Worm (Caenorhabditis elegans) whole organism, L4 larva: ENCODE measurements around the gene F40F8.5.
A peak's percentile ranks its signal among the peaks of the same experiment; 100 is the strongest.

Experiments
- F37D6.2 ChIP-seq: sonication (generic microtip); optimal IDR thresholded peaks from 2 replicates; lab custom pipeline; 2016; ENCODE audit warnings: mild to moderate bottlenecking, missing genetic modification characterization, missing compliant biosample characterization
- F49E8.2 ChIP-seq: sonication (generic microtip); optimal IDR thresholded peaks from 2 replicates; lab custom pipeline; 2016; ENCODE audit warnings: missing compliant biosample characterization, mild to moderate bottlenecking, missing genetic modification characterization, borderline replicate concordance
- R02D3.7 ChIP-seq: fragments of 150-350 bp; sonication (generic microtip); optimal IDR thresholded peaks from 3 replicates; lab custom pipeline; 2014; ENCODE audit warnings: missing biosample characterization, missing genetic modification characterization
- T26A8.4 ChIP-seq: fragments of 200-800 bp; sonication (Bioruptor generic); IDR thresholded peaks from 2 replicates; pipeline ENCODE4 v1.3.6; 2022; ENCODE audit warnings: missing genetic modification characterization, missing compliant biosample characterization
- aha-1 ChIP-seq: fragments of 150-350 bp; peaks from one replicate; lab custom pipeline; 2014; ENCODE audit warnings: missing biosample characterization, missing genetic modification characterization
- ceh-28 ChIP-seq: fragments of 150-350 bp; optimal IDR thresholded peaks from 2 replicates; lab custom pipeline; 2014; ENCODE audit warnings: missing biosample characterization, missing genetic modification reagents, missing genetic modification characterization
- ceh-62 ChIP-seq: sonication (generic microtip); optimal IDR thresholded peaks from 2 replicates; lab custom pipeline; 2017; ENCODE audit warnings: missing biosample characterization, missing genetic modification characterization
- ces-1 ChIP-seq: fragments of 150-350 bp; sonication (generic microtip); optimal IDR thresholded peaks from 4 replicates; lab custom pipeline; 2014; ENCODE audit warnings: missing biosample characterization, missing genetic modification reagents, missing genetic modification characterization
- ctbp-1 ChIP-seq: fragments of 200-800 bp; sonication (Bioruptor generic); IDR thresholded peaks from 2 replicates; pipeline ENCODE4 v1.3.6; 2022; ENCODE audit warnings: missing genetic modification reagents, missing genetic modification characterization, missing compliant biosample characterization
- daf-12 ChIP-seq: fragments of 150-350 bp; optimal IDR thresholded peaks from 2 replicates; lab custom pipeline; 2014; ENCODE audit warnings: missing biosample characterization, missing genetic modification reagents, missing genetic modification characterization
- daf-16 ChIP-seq, 3 experiments: sonication (generic microtip); optimal IDR thresholded peaks; 2 replicates each; lab custom pipeline; 2016 to 2017; ENCODE audit warnings: missing genetic modification characterization in 3 of 3, missing genetic modification reagents in 3 of 3, mild to moderate bottlenecking in 2 of 3, missing compliant biosample characterization in 2 of 3, missing biosample characterization in 1 of 3, moderate library complexity in 1 of 3
- daf-19 ChIP-seq: fragments of 200-800 bp; sonication (Bioruptor generic); conservative IDR thresholded peaks from 2 replicates; pipeline ENCODE4 v1.3.6; 2022; ENCODE audit warnings: missing genetic modification characterization, missing compliant biosample characterization
- daf-8 ChIP-seq: fragments of 200-800 bp; sonication (Bioruptor generic); IDR thresholded peaks from 2 replicates; pipeline ENCODE4 v1.3.6; 2022; ENCODE audit warnings: missing genetic modification characterization, missing compliant biosample characterization
- dmd-6 ChIP-seq: fragments of 200-800 bp; sonication (Bioruptor generic); IDR thresholded peaks from 2 replicates; pipeline ENCODE4 v1.3.6; 2022; ENCODE audit warnings: missing genetic modification reagents, missing genetic modification characterization, missing compliant biosample characterization
- dve-1 ChIP-seq: sonication (generic microtip); optimal IDR thresholded peaks from 2 replicates; lab custom pipeline; 2017; ENCODE audit warnings: antibody characterized with exemption, mild to moderate bottlenecking, missing genetic modification characterization, missing compliant biosample characterization; ENCODE audit not compliant: insufficient read depth
- egl-27 ChIP-seq: sonication (generic microtip); optimal IDR thresholded peaks from 3 replicates; lab custom pipeline; 2017; ENCODE audit warnings: missing biosample characterization, missing genetic modification reagents, missing genetic modification characterization
- fkh-10 ChIP-seq: fragments of 150-350 bp; optimal IDR thresholded peaks from 2 replicates; lab custom pipeline; 2014; ENCODE audit warnings: missing biosample characterization, missing genetic modification reagents, missing genetic modification characterization
- gei-8 ChIP-seq: fragments of 200-800 bp; sonication (Bioruptor generic); optimal IDR thresholded peaks from 2 replicates; lab custom pipeline; 2018; ENCODE audit warnings: mild to moderate bottlenecking, missing genetic modification characterization, missing compliant biosample characterization
- hif-1 ChIP-seq, 2 experiments: sonication (generic microtip); optimal IDR thresholded peaks; 2 replicates each; lab custom pipeline; 2016 to 2017; ENCODE audit warnings: missing compliant biosample characterization in 2 of 2, missing genetic modification characterization in 2 of 2, missing genetic modification reagents in 2 of 2, missing genotype in 2 of 2, mild to moderate bottlenecking in 1 of 2
- hlh-30 ChIP-seq: sonication (generic microtip); optimal IDR thresholded peaks from 2 replicates; lab custom pipeline; 2017; ENCODE audit warnings: antibody characterized with exemption, mild to moderate bottlenecking, missing genetic modification characterization, missing compliant biosample characterization; ENCODE audit not compliant: insufficient read depth
- hmg-1.1 ChIP-seq: fragments of 200-800 bp; sonication (Bioruptor generic); IDR thresholded peaks from 2 replicates; pipeline ENCODE4 v1.3.6; 2022; ENCODE audit warnings: missing genetic modification reagents, missing genetic modification characterization, missing compliant biosample characterization
- jun-1 ChIP-seq: fragments of 150-350 bp; optimal IDR thresholded peaks from 2 replicates; lab custom pipeline; 2014; ENCODE audit warnings: missing biosample characterization, missing genetic modification reagents, missing genetic modification characterization
- lin-1 ChIP-seq: fragments of 200-800 bp; sonication (Bioruptor generic); IDR thresholded peaks from 2 replicates; pipeline ENCODE4 v1.3.6; 2022; ENCODE audit warnings: missing genetic modification reagents, missing genetic modification characterization, missing compliant biosample characterization
- lin-13 ChIP-seq: fragments of 150-350 bp; optimal IDR thresholded peaks from 2 replicates; lab custom pipeline; 2014; ENCODE audit warnings: missing biosample characterization, missing genetic modification reagents, missing genetic modification characterization
- lin-38 ChIP-seq: fragments of 200-800 bp; sonication (Bioruptor generic); IDR thresholded peaks from 2 replicates; pipeline ENCODE4 v1.3.6; 2022; ENCODE audit warnings: missing genetic modification reagents, missing genetic modification characterization, missing compliant biosample characterization
- lir-3 ChIP-seq: sonication (generic microtip); optimal IDR thresholded peaks from 2 replicates; lab custom pipeline; 2016; ENCODE audit warnings: mild to moderate bottlenecking, missing genetic modification characterization, missing compliant biosample characterization
- lsy-2 ChIP-seq, 2 experiments: fragments of 150-350 bp in 1 of 2; sonication (generic microtip) in 1 of 2; optimal IDR thresholded peaks; 2 replicates each; lab custom pipeline; 2014 to 2017; ENCODE audit warnings: missing biosample characterization in 2 of 2, missing genetic modification characterization in 2 of 2
- madf-9 ChIP-seq: fragments of 200-800 bp; sonication (Bioruptor generic); conservative IDR thresholded peaks from 2 replicates; pipeline ENCODE4 v1.3.6; 2022; ENCODE audit warnings: missing genetic modification reagents, missing genetic modification characterization, missing compliant biosample characterization
- mdl-1 ChIP-seq, 2 experiments: fragments of 150-350 bp in 1 of 2; sonication (generic microtip) in 1 of 2; optimal IDR thresholded peaks; 2 replicates each; lab custom pipeline; 2014 to 2017; ENCODE audit warnings: missing biosample characterization in 2 of 2, missing genetic modification characterization in 2 of 2
- mes-2 ChIP-seq: sonication (generic microtip); optimal IDR thresholded peaks from 2 replicates; lab custom pipeline; 2016; ENCODE audit warnings: missing genotype, mild to moderate bottlenecking, missing genetic modification characterization, missing compliant biosample characterization; ENCODE audit not compliant: poor library complexity, severe bottlenecking
- mxl-3 ChIP-seq: fragments of 200-800 bp; sonication (Bioruptor generic); optimal IDR thresholded peaks from 2 replicates; lab custom pipeline; 2018; ENCODE audit warnings: mild to moderate bottlenecking, missing genetic modification characterization, missing compliant biosample characterization
- nhr-11 ChIP-seq: fragments of 150-350 bp; optimal IDR thresholded peaks from 2 replicates; lab custom pipeline; 2014; ENCODE audit warnings: missing biosample characterization, missing genetic modification characterization
- nhr-111 ChIP-seq: fragments of 200-800 bp; sonication (Bioruptor generic); optimal IDR thresholded peaks from 2 replicates; lab custom pipeline; 2018; ENCODE audit warnings: mild to moderate bottlenecking, missing genetic modification characterization, missing compliant biosample characterization
- nhr-25 ChIP-seq: sonication (generic microtip); optimal IDR thresholded peaks from 2 replicates; lab custom pipeline; 2017; ENCODE audit warnings: missing genetic modification characterization, mild to moderate bottlenecking, missing compliant biosample characterization, antibody characterized with exemption, moderate library complexity, borderline replicate concordance; ENCODE audit not compliant: insufficient read depth
- nhr-48 ChIP-seq: sonication (generic microtip); optimal IDR thresholded peaks from 2 replicates; lab custom pipeline; 2016; ENCODE audit warnings: mild to moderate bottlenecking, missing genetic modification characterization, missing compliant biosample characterization
- nhr-6 ChIP-seq: fragments of 150-350 bp; optimal IDR thresholded peaks from 2 replicates; lab custom pipeline; 2014; ENCODE audit warnings: missing biosample characterization, missing genetic modification characterization
- nhr-77 ChIP-seq: fragments of 150-350 bp; optimal IDR thresholded peaks from 2 replicates; lab custom pipeline; 2014; ENCODE audit warnings: missing biosample characterization, missing genetic modification characterization
- php-3 ChIP-seq: fragments of 200-800 bp; sonication (Bioruptor generic); IDR thresholded peaks from 2 replicates; pipeline ENCODE4 v1.3.6; 2022; ENCODE audit warnings: missing genetic modification reagents, missing genetic modification characterization, missing compliant biosample characterization
- pqm-1 ChIP-seq: sonication (generic microtip); optimal IDR thresholded peaks from 2 replicates; lab custom pipeline; 2017; ENCODE audit warnings: missing biosample characterization, missing genetic modification characterization
- rbr-2 ChIP-seq: sonication (generic microtip); optimal IDR thresholded peaks from 2 replicates; lab custom pipeline; 2016; ENCODE audit warnings: missing genotype, missing genetic modification characterization, missing compliant biosample characterization
- spr-1 ChIP-seq: sonication (generic microtip); optimal IDR thresholded peaks from 2 replicates; lab custom pipeline; 2016; ENCODE audit warnings: mild to moderate bottlenecking, missing genetic modification characterization, missing compliant biosample characterization
- spr-3 ChIP-seq: fragments of 200-800 bp; sonication (Bioruptor generic); optimal IDR thresholded peaks from 2 replicates; lab custom pipeline; 2018; ENCODE audit warnings: mild to moderate bottlenecking, missing genetic modification characterization, missing compliant biosample characterization
- tra-1 ChIP-seq: fragments of 200-800 bp; sonication (Bioruptor generic); IDR thresholded peaks from 2 replicates; pipeline ENCODE4 v1.3.6; 2022; ENCODE audit warnings: missing genetic modification reagents, missing genetic modification characterization, missing compliant biosample characterization
- unc-39 ChIP-seq: sonication (generic microtip); optimal IDR thresholded peaks from 2 replicates; lab custom pipeline; 2017; ENCODE audit warnings: missing biosample characterization, missing genetic modification characterization
- unc-62 ChIP-seq, 3 experiments: fragments of 150-350 bp in 1 of 3; sonication (generic microtip); optimal IDR thresholded peaks in 2 of 3; peaks in 1 of 3; 1 replicate in 1 of 3; 2 replicates in 2 of 3; lab custom pipeline; 2014 to 2017; ENCODE audit warnings: missing biosample characterization in 3 of 3, missing genetic modification characterization in 3 of 3, missing genetic modification reagents in 3 of 3, missing genotype in 1 of 3
- zag-1 ChIP-seq: fragments of 150-350 bp; optimal IDR thresholded peaks from 2 replicates; lab custom pipeline; 2014; ENCODE audit warnings: missing biosample characterization, missing genetic modification characterization

F40F8.5 gene

ce11 chrII:11177376-11177775, 42.6 kb upstream of the F40F8.5 start, which contains the start of gene F37H8.6:
F37H8.6 (minus strand) TSS chrII:11177476.
- TF ChIP-seq aha-1 (peak; percentile 62), egl-27 (tag; lab: Kevin White, UChicago) (no peak)

ce11 chrII:11176441-11176840, 41.7 kb upstream of the F40F8.5 start:
- TF ChIP-seq pqm-1 (tag; lab: Kevin White, UChicago) (no peak), lsy-2 (tag; optimal IDR thresholded peaks at IDR 0.05; lab: Kevin White, UChicago) (peak in 1 of 2 experiments; percentile 7), T26A8.4 (GFP tag; lab: Robert Waterston, UW) (no peak), dve-1 (tag; lab: Kevin White, UChicago) (no peak), lin-38 (GFP tag; lab: Robert Waterston, UW) (peak; percentile 52), rbr-2 (tag; lab: Kevin White, UChicago) (no peak), ctbp-1 (GFP tag; lab: Robert Waterston, UW) (no peak), lin-13 (no peak), spr-1 (no peak), jun-1 (tag; lab: Kevin White, UChicago) (no peak), madf-9 (GFP tag; lab: Robert Waterston, UW) (no peak), zag-1 (tag; lab: Kevin White, UChicago) (no peak), mxl-3 (no peak), nhr-48 (tag; lab: Kevin White, UChicago) (no peak), lin-1 (no peak), nhr-111 (GFP tag; lab: Kevin White, UChicago) (no peak), daf-19 (GFP tag; lab: Robert Waterston, UW) (no peak), hlh-30 (tag; lab: Kevin White, UChicago) (peak; percentile 37), egl-27 (tag; lab: Kevin White, UChicago) (no peak), nhr-11 (tag; lab: Kevin White, UChicago) (no peak), hmg-1.1 (no peak), mes-2 (tag; lab: Kevin White, UChicago) (peak; percentile 90), daf-16 (GFP tag; optimal IDR thresholded peaks at IDR 0.05; lab: Kevin White, UChicago) (no peak), daf-16 (tag; optimal IDR thresholded peaks at IDR 0.05; lab: Kevin White, UChicago) (no peak), unc-62 (GFP tag; optimal IDR thresholded peaks at IDR 0.05 in 1 of 2; lab: Kevin White, UChicago) (peak in 1 of 2 experiments; percentile 41), unc-62 (tag; optimal IDR thresholded peaks at IDR 0.05; lab: Kevin White, UChicago) (no peak), nhr-77 (tag; lab: Kevin White, UChicago) (no peak), tra-1 (no peak), R02D3.7 (tag; lab: Kevin White, UChicago) (no peak), aha-1 (peak; percentile 98), daf-8 (no peak), spr-3 (GFP tag; lab: Kevin White, UChicago) (no peak), fkh-10 (GFP tag; lab: Kevin White, UChicago) (no peak), unc-39 (tag; lab: Kevin White, UChicago) (no peak), F37D6.2 (tag; lab: Kevin White, UChicago) (no peak), ceh-62 (tag; lab: Kevin White, UChicago) (no peak), hif-1 (tag; optimal IDR thresholded peaks at IDR 0.05; lab: Kevin White, UChicago) (peak in 1 of 2 experiments; percentile 51), daf-12 (no peak), gei-8 (no peak), nhr-25 (tag; lab: Kevin White, UChicago) (no peak), nhr-6 (tag; lab: Kevin White, UChicago) (no peak), dmd-6 (GFP tag; lab: Robert Waterston, UW) (no peak), lir-3 (tag; lab: Kevin White, UChicago) (no peak), ces-1 (GFP tag; lab: Kevin White, UChicago) (no peak), mdl-1 (tag; optimal IDR thresholded peaks at IDR 0.05; lab: Kevin White, UChicago) (no peak), php-3 (GFP tag; lab: Robert Waterston, UW) (no peak), F49E8.2 (tag; lab: Kevin White, UChicago) (no peak), ceh-28 (tag; lab: Kevin White, UChicago) (no peak)
- TF ChIP-seq, all 104 proteins: peak for 7
